Fruit fly (Drosophila melanogaster) whole organism, adult: ENCODE data around the gene CG9331.

Experiments used
- CG7045 ChIP-seq: fragments of 200-800 bp; sonication (Bioruptor generic); optimal IDR thresholded peaks from 2 replicates; lab custom pipeline; 2017; ENCODE audit warnings: missing biosample characterization, mild to moderate bottlenecking, missing genetic modification characterization
- CG7101 ChIP-seq: fragments of 200-800 bp; sonication (Bioruptor generic); optimal IDR thresholded peaks from 2 replicates; lab custom pipeline; 2018; ENCODE audit warnings: missing biosample characterization, mild to moderate bottlenecking, missing genetic modification characterization, moderate library complexity
- Hr96 ChIP-seq: fragments of 200-800 bp; sonication (Bioruptor generic); optimal IDR thresholded peaks from 2 replicates; lab custom pipeline; 2016; ENCODE audit warnings: missing biosample characterization, missing genetic modification characterization
- ovo ChIP-seq: fragments of 200-800 bp; sonication (Bioruptor generic); optimal IDR thresholded peaks from 2 replicates; lab custom pipeline; 2016; ENCODE audit warnings: missing biosample characterization, missing genetic modification characterization

- TF ChIP-seq Hr96 (GFP tag; lab: Kevin White, UChicago) (no peak), CG7045 (GFP tag; lab: Kevin White, UChicago) (peak; percentile 45), ovo (GFP tag; lab: Kevin White, UChicago) (no peak), CG7101 (tag; lab: Kevin White, UChicago) (peak; percentile 82)
Measured at dm6 chr2L:20805624-20806339, 16.8 kb upstream of the CG9331 start.
